Worm (Caenorhabditis elegans) whole organism, early embryonic: Measurements from ENCODE around the gene sna-2.

ENCODE experiments used
- aly-1 ChIP-seq: sonication (generic microtip); optimal IDR thresholded peaks from 2 replicates; lab custom pipeline; 2016; ENCODE audit warnings: missing genetic modification characterization, missing compliant biosample characterization
- ama-1 ChIP-seq: fragments of 150-350 bp; optimal IDR thresholded peaks from 2 replicates; lab custom pipeline; 2014
- ceh-13 ChIP-seq: fragments of 200-800 bp; sonication (Bioruptor generic); optimal IDR thresholded peaks from 2 replicates; lab custom pipeline; 2018; ENCODE audit warnings: mild to moderate bottlenecking, missing genetic modification characterization, missing compliant biosample characterization
- hmg-4 ChIP-seq: fragments of 200-800 bp; sonication (Bioruptor generic); optimal IDR thresholded peaks from 2 replicates; lab custom pipeline; 2018; ENCODE audit warnings: mild to moderate bottlenecking, missing genetic modification characterization, missing compliant biosample characterization

ce11 chrIV:9801418-9801817, 24.0 kb upstream of the sna-2 start:
- TF ChIP-seq hmg-4 (no peak), ama-1 (no peak), aly-1 (tag; lab: Kevin White, UChicago) (no peak), ceh-13 (GFP tag; lab: Kevin White, UChicago) (no peak)
